Worm (Caenorhabditis elegans) whole organism, L2 larva: ENCODE results near the gene BE10.3.

Experiments
- C34F6.9 ChIP-seq: fragments of 150-350 bp; optimal IDR thresholded peaks from 2 replicates; lab custom pipeline; 2014; ENCODE audit warnings: missing biosample characterization, missing genetic modification characterization
- F13H6.1 ChIP-seq: sonication (generic microtip); optimal IDR thresholded peaks from 2 replicates; lab custom pipeline; 2016; ENCODE audit warnings: missing genetic modification characterization, missing compliant biosample characterization
- R02D3.7 ChIP-seq: fragments of 150-350 bp; optimal IDR thresholded peaks from 2 replicates; lab custom pipeline; 2014; ENCODE audit warnings: missing biosample characterization, missing genetic modification characterization
- Y55F3AM.14 ChIP-seq: fragments of 200-800 bp; sonication (Bioruptor generic); optimal IDR thresholded peaks from 2 replicates; lab custom pipeline; 2018; ENCODE audit warnings: mild to moderate bottlenecking, missing genetic modification characterization, missing compliant biosample characterization
- ZK546.5 ChIP-seq: sonication (generic microtip); optimal IDR thresholded peaks from 2 replicates; lab custom pipeline; 2017; ENCODE audit warnings: missing biosample characterization, missing genetic modification characterization
- alr-1 ChIP-seq: fragments of 150-350 bp; optimal IDR thresholded peaks from 2 replicates; lab custom pipeline; 2014; ENCODE audit warnings: missing biosample characterization, missing genetic modification characterization
- aly-2 ChIP-seq: fragments of 150-350 bp; optimal IDR thresholded peaks from 2 replicates; lab custom pipeline; 2014; ENCODE audit warnings: missing biosample characterization, missing genetic modification characterization
- ama-1 ChIP-seq: fragments of 150-350 bp; optimal IDR thresholded peaks from 2 replicates; lab custom pipeline; 2018; ENCODE audit warnings: inconsistent platforms
- blmp-1 ChIP-seq: sonication (generic microtip); optimal IDR thresholded peaks from 2 replicates; lab custom pipeline; 2017; ENCODE audit warnings: missing genetic modification characterization, mild to moderate bottlenecking, missing compliant biosample characterization, antibody characterized with exemption, moderate library complexity; ENCODE audit not compliant: insufficient read depth
- ceh-16 ChIP-seq: fragments of 150-350 bp; optimal IDR thresholded peaks from 2 replicates; lab custom pipeline; 2014; ENCODE audit warnings: missing biosample characterization, missing genetic modification characterization
- ceh-82 ChIP-seq: fragments of 150-350 bp; optimal IDR thresholded peaks from 2 replicates; lab custom pipeline; 2014; ENCODE audit warnings: missing biosample characterization, missing genetic modification characterization
- crh-2 ChIP-seq: sonication (generic microtip); optimal IDR thresholded peaks from 2 replicates; lab custom pipeline; 2017; ENCODE audit warnings: missing biosample characterization, missing genetic modification characterization
- dmd-4 ChIP-seq: sonication (generic microtip); optimal IDR thresholded peaks from 2 replicates; lab custom pipeline; 2017; ENCODE audit warnings: missing biosample characterization, missing genetic modification characterization
- egl-27 ChIP-seq: sonication (generic microtip); optimal IDR thresholded peaks from 3 replicates; lab custom pipeline; 2017; ENCODE audit warnings: missing biosample characterization, missing genetic modification reagents, missing genetic modification characterization
- elt-1 ChIP-seq: fragments of 150-350 bp; optimal IDR thresholded peaks from 2 replicates; lab custom pipeline; 2014; ENCODE audit warnings: missing biosample characterization, missing genetic modification characterization
- elt-3 ChIP-seq: sonication (generic microtip); optimal IDR thresholded peaks from 2 replicates; lab custom pipeline; 2017; ENCODE audit warnings: missing biosample characterization, missing genetic modification characterization
- fos-1 ChIP-seq: fragments of 150-350 bp; optimal IDR thresholded peaks from 2 replicates; lab custom pipeline; 2014; ENCODE audit warnings: missing biosample characterization, missing genetic modification characterization
- gmeb-1 ChIP-seq: fragments of 150-350 bp; optimal IDR thresholded peaks from 2 replicates; lab custom pipeline; 2014; ENCODE audit warnings: missing biosample characterization, missing genetic modification characterization
- lin-11 ChIP-seq: fragments of 150-350 bp; sonication (generic microtip); optimal IDR thresholded peaks from 2 replicates; lab custom pipeline; 2014; ENCODE audit warnings: missing biosample characterization, missing genetic modification characterization, inconsistent platforms, mixed read lengths
- lin-13 ChIP-seq: fragments of 150-350 bp; optimal IDR thresholded peaks from 2 replicates; lab custom pipeline; 2014; ENCODE audit warnings: missing biosample characterization, missing genetic modification reagents, missing genetic modification characterization
- lin-39 ChIP-seq: fragments of 150-350 bp; optimal IDR thresholded peaks from 2 replicates; lab custom pipeline; 2014; ENCODE audit warnings: missing biosample characterization, missing genetic modification reagents, missing genetic modification characterization
- lsy-2 ChIP-seq, 2 experiments: fragments of 150-350 bp in 1 of 2; sonication (generic microtip) in 1 of 2; optimal IDR thresholded peaks; 2 replicates each; lab custom pipeline; 2014 to 2017; ENCODE audit warnings: missing biosample characterization in 2 of 2, missing genetic modification characterization in 2 of 2
- mab-5 ChIP-seq: fragments of 150-350 bp; optimal IDR thresholded peaks from 2 replicates; lab custom pipeline; 2014; ENCODE audit warnings: missing biosample characterization, missing genetic modification characterization
- mbf-1 ChIP-seq: sonication (generic microtip); optimal IDR thresholded peaks from 2 replicates; lab custom pipeline; 2017; ENCODE audit warnings: missing biosample characterization, missing genetic modification characterization
- mdl-1 ChIP-seq, 2 experiments: fragments of 150-350 bp in 1 of 2; sonication (generic microtip) in 1 of 2; optimal IDR thresholded peaks; 2 replicates each; lab custom pipeline; 2017; ENCODE audit warnings: missing biosample characterization in 2 of 2, missing genetic modification characterization in 2 of 2
- nhr-10 ChIP-seq: sonication (generic microtip); optimal IDR thresholded peaks from 2 replicates; lab custom pipeline; 2017; ENCODE audit warnings: missing biosample characterization, missing genetic modification characterization
- nhr-11 ChIP-seq: fragments of 150-350 bp; optimal IDR thresholded peaks from 2 replicates; lab custom pipeline; 2014; ENCODE audit warnings: missing biosample characterization, missing genetic modification characterization
- nhr-12 ChIP-seq: fragments of 150-350 bp; optimal IDR thresholded peaks from 2 replicates; lab custom pipeline; 2014; ENCODE audit warnings: missing biosample characterization, missing genetic modification characterization
- nhr-129 ChIP-seq: fragments of 150-350 bp; optimal IDR thresholded peaks from 2 replicates; lab custom pipeline; 2014; ENCODE audit warnings: missing biosample characterization, missing genetic modification characterization
- nhr-21 ChIP-seq: fragments of 150-350 bp; optimal IDR thresholded peaks from 2 replicates; lab custom pipeline; 2014; ENCODE audit warnings: missing biosample characterization, missing genetic modification characterization
- nhr-23 ChIP-seq: fragments of 150-350 bp; optimal IDR thresholded peaks from 2 replicates; lab custom pipeline; 2014; ENCODE audit warnings: missing biosample characterization, missing genetic modification reagents, missing genetic modification characterization
- nhr-237 ChIP-seq: fragments of 150-350 bp; optimal IDR thresholded peaks from 2 replicates; lab custom pipeline; 2014; ENCODE audit warnings: missing biosample characterization, missing genetic modification characterization
- nhr-25 ChIP-seq: fragments of 150-350 bp; sonication (generic microtip); optimal IDR thresholded peaks from 3 replicates; lab custom pipeline; 2014; ENCODE audit warnings: missing biosample characterization, missing genetic modification characterization
- nhr-6 ChIP-seq: fragments of 150-350 bp; optimal IDR thresholded peaks from 2 replicates; lab custom pipeline; 2014; ENCODE audit warnings: missing biosample characterization, missing genetic modification characterization
- nhr-77 ChIP-seq: fragments of 150-350 bp; optimal IDR thresholded peaks from 2 replicates; lab custom pipeline; 2014; ENCODE audit warnings: missing biosample characterization, missing genetic modification characterization
- peb-1 ChIP-seq: fragments of 150-350 bp; optimal IDR thresholded peaks from 2 replicates; lab custom pipeline; 2014; ENCODE audit warnings: missing biosample characterization, missing genetic modification characterization
- sem-4 ChIP-seq: fragments of 150-350 bp; optimal IDR thresholded peaks from 2 replicates; lab custom pipeline; 2014; ENCODE audit warnings: missing biosample characterization, missing genetic modification reagents, missing genetic modification characterization
- skn-1 ChIP-seq: sonication (generic microtip); optimal IDR thresholded peaks from 2 replicates; lab custom pipeline; 2017; ENCODE audit warnings: missing biosample characterization, missing genetic modification characterization
- sma-3 ChIP-seq: sonication (generic microtip); optimal IDR thresholded peaks from 2 replicates; lab custom pipeline; 2016; ENCODE audit warnings: missing genetic modification reagents, missing genetic modification characterization, missing compliant biosample characterization
- sma-9 ChIP-seq, 2 experiments: fragments of 150-350 bp in 1 of 2; sonication (generic microtip) in 1 of 2; optimal IDR thresholded peaks; 2 replicates each; lab custom pipeline; 2014 to 2016; ENCODE audit warnings: missing genetic modification characterization in 2 of 2, mild to moderate bottlenecking in 1 of 2, missing biosample characterization in 1 of 2, missing compliant biosample characterization in 1 of 2, missing genetic modification reagents in 1 of 2, moderate library complexity in 1 of 2
- snpc-4 ChIP-seq: fragments of 150-350 bp; optimal IDR thresholded peaks from 2 replicates; lab custom pipeline; 2014; ENCODE audit warnings: missing biosample characterization, missing genetic modification characterization
- unc-39 ChIP-seq: fragments of 150-350 bp; optimal IDR thresholded peaks from 2 replicates; lab custom pipeline; 2014; ENCODE audit warnings: missing biosample characterization, missing genetic modification characterization
- unc-55 ChIP-seq: fragments of 150-350 bp; sonication (generic microtip); optimal IDR thresholded peaks from 3 replicates; lab custom pipeline; 2014; ENCODE audit warnings: missing biosample characterization, missing genetic modification reagents, missing genetic modification characterization
- unc-62 ChIP-seq: fragments of 150-350 bp; optimal IDR thresholded peaks from 2 replicates; lab custom pipeline; 2014; ENCODE audit warnings: missing biosample characterization, missing genetic modification reagents, missing genetic modification characterization
- zag-1 ChIP-seq: fragments of 150-350 bp; optimal IDR thresholded peaks from 2 replicates; lab custom pipeline; 2014; ENCODE audit warnings: missing biosample characterization, missing genetic modification characterization
- ztf-1 ChIP-seq: fragments of 200-800 bp; sonication (Bioruptor generic); conservative IDR thresholded peaks from 2 replicates; pipeline ENCODE4 v1.3.6; 2022; ENCODE audit warnings: missing genetic modification characterization, missing compliant biosample characterization
- ztf-11 ChIP-seq: sonication (generic microtip); optimal IDR thresholded peaks from 2 replicates; lab custom pipeline; 2017; ENCODE audit warnings: missing biosample characterization, missing genetic modification characterization
- ztf-4 ChIP-seq: fragments of 150-350 bp; optimal IDR thresholded peaks from 2 replicates; lab custom pipeline; 2014; ENCODE audit warnings: missing biosample characterization, missing genetic modification characterization

BE10.3 gene

DNA sequence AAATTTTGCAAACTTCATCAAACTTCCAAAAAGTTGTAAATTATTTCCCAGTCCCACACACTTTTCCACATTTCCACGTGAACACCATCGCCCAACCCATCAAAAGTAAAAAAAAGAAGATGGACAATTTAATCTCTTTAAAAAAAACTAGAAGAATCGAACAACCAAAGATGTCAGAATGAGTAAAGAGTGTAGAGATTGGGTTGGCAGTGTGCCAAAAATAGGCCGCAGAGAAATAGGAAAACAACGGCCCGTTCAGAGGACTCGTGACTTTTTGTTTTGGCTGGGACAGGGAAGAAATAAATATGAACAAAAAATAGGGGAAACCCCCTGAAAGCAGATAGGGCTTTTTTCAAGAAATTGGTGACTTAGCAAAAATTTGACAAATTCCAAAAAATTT, 35.0 kb downstream of the BE10.3 start:
- TF ChIP-seq nhr-25 (tag; lab: Kevin White, UChicago) (peak; percentile 49), elt-1 (tag; lab: Kevin White, UChicago) (no peak), sma-3 (GFP tag; lab: Kevin White, UChicago) (peak; percentile 4), sma-9 (GFP tag; optimal IDR thresholded peaks at IDR 0.05; lab: Kevin White, UChicago) (peak; percentile 83), sma-9 (tag; optimal IDR thresholded peaks at IDR 0.05; lab: Kevin White, UChicago) (no peak), sem-4 (peak; percentile 85), blmp-1 (tag; lab: Kevin White, UChicago) (peak; percentile 14), fos-1 (no peak), lsy-2 (tag; optimal IDR thresholded peaks at IDR 0.05; lab: Kevin White, UChicago) (peak in 1 of 2 experiments; percentile 19)

ce11 chrIII:12847623-12848022, 39.8 kb downstream of the BE10.3 start:
- TF ChIP-seq unc-39 (tag; lab: Kevin White, UChicago) (no peak), R02D3.7 (tag; lab: Kevin White, UChicago) (no peak), lin-13 (GFP tag; lab: Kevin White, UChicago) (no peak), lsy-2 (tag; optimal IDR thresholded peaks at IDR 0.05; lab: Kevin White, UChicago) (no peak), unc-62 (GFP tag; lab: Kevin White, UChicago) (no peak), ceh-82 (no peak), dmd-4 (no peak), elt-3 (tag; lab: Kevin White, UChicago) (no peak), snpc-4 (no peak), nhr-129 (tag; lab: Kevin White, UChicago) (no peak), ztf-1 (GFP tag; lab: Robert Waterston, UW) (no peak), sma-3 (GFP tag; lab: Kevin White, UChicago) (peak; percentile 2), nhr-237 (tag; lab: Kevin White, UChicago) (no peak), ztf-4 (tag; lab: Kevin White, UChicago) (no peak), mab-5 (no peak), unc-55 (GFP tag; lab: Kevin White, UChicago) (no peak), nhr-6 (no peak), nhr-11 (tag; lab: Kevin White, UChicago) (no peak), nhr-23 (tag; lab: Kevin White, UChicago) (no peak), nhr-77 (tag; lab: Kevin White, UChicago) (no peak), C34F6.9 (no peak), ceh-16 (no peak), Y55F3AM.14 (GFP tag; lab: Kevin White, UChicago) (no peak), F13H6.1 (tag; lab: Kevin White, UChicago) (no peak), lin-11 (tag; lab: Kevin White, UChicago) (no peak), aly-2 (no peak), ZK546.5 (tag; lab: Kevin White, UChicago) (no peak), sem-4 (peak; percentile 66), skn-1 (tag; lab: Kevin White, UChicago) (no peak), elt-1 (tag; lab: Kevin White, UChicago) (no peak), zag-1 (tag; lab: Kevin White, UChicago) (no peak), fos-1 (peak; percentile 92), mbf-1 (tag; lab: Kevin White, UChicago) (no peak), nhr-21 (tag; lab: Kevin White, UChicago) (no peak), sma-9 (GFP tag; optimal IDR thresholded peaks at IDR 0.05; lab: Kevin White, UChicago) (peak; percentile 80), sma-9 (tag; optimal IDR thresholded peaks at IDR 0.05; lab: Kevin White, UChicago) (no peak), blmp-1 (tag; lab: Kevin White, UChicago) (peak; percentile 37), alr-1 (tag; lab: Kevin White, UChicago) (no peak), egl-27 (no peak), ztf-11 (tag; lab: Kevin White, UChicago) (no peak), crh-2 (no peak), nhr-10 (tag; lab: Kevin White, UChicago) (no peak), peb-1 (tag; lab: Kevin White, UChicago) (no peak), nhr-12 (tag; lab: Kevin White, UChicago) (no peak), mdl-1 (tag; optimal IDR thresholded peaks at IDR 0.05; lab: Kevin White, UChicago) (no peak), nhr-25 (tag; lab: Kevin White, UChicago) (peak; percentile 19), lin-39 (no peak), gmeb-1 (no peak), ama-1 (lab: Kevin White, UChicago) (no peak)
